Fruit fly (Drosophila melanogaster) whole organism, wandering third instar larva: ENCODE measurements around the gene d-cup.

Experiments used
- Dfd ChIP-seq: fragments of >200 bp; optimal IDR thresholded peaks from 2 replicates; lab custom pipeline; 2017; ENCODE audit warnings: missing biosample characterization, missing genetic modification characterization
- GATAd ChIP-seq: sonication (Bioruptor generic); optimal IDR thresholded peaks from 2 replicates; lab custom pipeline; 2016; ENCODE audit warnings: missing biosample characterization, missing genetic modification characterization
- HLH106 ChIP-seq: fragments of 200-800 bp; optimal IDR thresholded peaks from 3 replicates; lab custom pipeline; 2019; ENCODE audit warnings: missing biosample characterization, mild to moderate bottlenecking, missing genetic modification characterization, moderate library complexity
- Myc ChIP-seq: fragments of >200 bp; optimal IDR thresholded peaks from 2 replicates; lab custom pipeline; 2017
- foxo ChIP-seq, 2 experiments: fragments of 200-800 bp; sonication (Bioruptor generic); optimal IDR thresholded peaks; 2 replicates in 1 of 2; 3 replicates in 1 of 2; lab custom pipeline; 2016 to 2017; ENCODE audit warnings: missing biosample characterization in 2 of 2, missing genetic modification characterization in 2 of 2
- lola ChIP-seq: fragments of >200 bp; optimal IDR thresholded peaks from 2 replicates; lab custom pipeline; 2017; ENCODE audit warnings: missing biosample characterization, missing genetic modification characterization
- tai ChIP-seq: sonication (Bioruptor generic); optimal IDR thresholded peaks from 2 replicates; lab custom pipeline; 2016; ENCODE audit warnings: missing biosample characterization, missing genetic modification characterization
- usp ChIP-seq: fragments of >200 bp; optimal IDR thresholded peaks from 2 replicates; lab custom pipeline; 2017; ENCODE audit warnings: missing biosample characterization, missing genetic modification characterization

d-cup gene

DNA sequence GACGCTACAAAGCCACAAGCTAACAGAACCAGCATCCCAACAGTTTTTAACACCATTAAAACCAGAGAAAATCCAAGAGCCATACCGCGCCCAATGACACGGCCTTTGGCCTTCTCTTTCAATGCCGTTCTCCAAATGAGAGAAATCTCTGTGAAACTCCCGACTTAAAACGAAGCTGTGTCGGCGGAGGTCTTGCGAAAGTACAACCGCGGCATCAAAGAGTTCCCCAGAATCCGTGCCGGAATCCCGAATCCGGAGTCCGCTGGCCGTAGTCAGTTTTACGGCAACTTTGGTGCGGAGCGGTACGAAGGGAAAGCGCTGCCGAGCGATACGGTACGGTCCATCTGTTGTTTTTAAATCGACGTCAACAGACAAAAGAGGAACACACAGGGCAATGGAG lies 24.1 kb downstream of the d-cup start, which contains the start of gene beat-Vb:
beat-Vb (plus strand) TSS at position 246 of the 400 bp plus-strand sequence.
- no peak for TF ChIP-seq tai (GFP tag; lab: Kevin White, UChicago)
- no peak for TF ChIP-seq Dfd (GFP tag; lab: Kevin White, UChicago)
- TF ChIP-seq GATAd, result no peak
- TF ChIP-seq Myc, result no peak
- TF ChIP-seq HLH106 (tag; lab: Kevin White, UChicago), result no peak
- TF ChIP-seq usp, result no peak
- TF ChIP-seq lola (GFP tag; lab: Kevin White, UChicago), result no peak
- no peak for TF ChIP-seq foxo (GFP tag; optimal IDR thresholded peaks at IDR 0.05; lab: Kevin White, UChicago)
